Worm (Caenorhabditis elegans): Measurements from ENCODE around the gene Y54E2A.5.

Gene Y54E2A.5

ce11 chrII:14772956-14773788, 15.6 kb upstream of the Y54E2A.5 start, which contains the start of gene Y54E2A.7:
Gene Y54E2A.7 (minus strand): TSS chrII:14773006.
- TF ChIP-seq ets-4 (tag; optimal IDR thresholded peaks at IDR 0.05) = no peak
- TF ChIP-seq nhr-232 (tag; optimal IDR thresholded peaks at IDR 0.05) = no peak
- TF ChIP-seq ttx-3 (tag; optimal IDR thresholded peaks at IDR 0.05) = no peak
- TF ChIP-seq lim-6 (tag; optimal IDR thresholded peaks at IDR 0.05) = no peak
- no peak for TF ChIP-seq ceh-2 (tag; optimal IDR thresholded peaks at IDR 0.05)
- TF ChIP-seq pros-1 (tag; optimal IDR thresholded peaks at IDR 0.05) = no peak
- no peak for TF ChIP-seq T23F11.4 (GFP tag; optimal IDR thresholded peaks at IDR 0.05)
- no peak for TF ChIP-seq ceh-34 (tag; optimal IDR thresholded peaks at IDR 0.05)
- no peak for TF ChIP-seq ceh-19 (GFP tag; optimal IDR thresholded peaks at IDR 0.05)
- TF ChIP-seq nfya-1 (tag; optimal IDR thresholded peaks at IDR 0.05) = no peak
- TF ChIP-seq ceh-22 (tag; optimal IDR thresholded peaks at IDR 0.05) = no peak

DNA sequence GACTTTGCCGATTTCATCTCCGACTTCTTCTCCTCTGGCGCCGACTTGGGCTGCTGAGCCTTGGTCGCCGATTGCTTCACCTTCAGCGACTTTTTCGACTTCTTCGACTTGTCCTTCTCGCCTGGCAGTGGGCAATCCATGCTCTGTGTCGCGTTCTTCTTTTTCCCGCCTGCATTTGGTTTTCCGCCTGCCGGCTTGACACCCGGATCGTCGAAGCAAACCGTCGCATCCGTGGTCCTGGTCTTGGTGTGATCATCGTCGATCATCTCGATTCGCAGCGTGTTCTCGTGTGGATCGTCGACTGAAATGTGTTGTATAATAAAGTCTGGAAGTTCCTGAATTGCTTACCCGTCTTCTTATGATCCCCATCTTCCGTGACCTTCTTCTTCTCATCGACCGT, 14.5 kb upstream of the Y54E2A.5 start:
- no peak for TF ChIP-seq sox-4 (tag; optimal IDR thresholded peaks at IDR 0.05)
- TF ChIP-seq hlh-6 (tag; optimal IDR thresholded peaks at IDR 0.05) = no peak
- TF ChIP-seq lin-11 (tag; optimal IDR thresholded peaks at IDR 0.05) = no peak
- no peak for TF ChIP-seq nhr-11 (tag; optimal IDR thresholded peaks at IDR 0.05)
- no peak for TF ChIP-seq elt-2 (tag; optimal IDR thresholded peaks at IDR 0.05)
- no peak for TF ChIP-seq unc-42 (tag; optimal IDR thresholded peaks at IDR 0.05)
- no peak for TF ChIP-seq fax-1 (tag; optimal IDR thresholded peaks at IDR 0.05)
- TF ChIP-seq fkh-6 (tag; optimal IDR thresholded peaks at IDR 0.05) = no peak
- TF ChIP-seq ceh-48 (tag; optimal IDR thresholded peaks at IDR 0.05) = no peak

- TF ChIP-seq fkh-6 (tag; optimal IDR thresholded peaks at IDR 0.05) = no peak
- TF ChIP-seq odd-2 (tag; optimal IDR thresholded peaks at IDR 0.05) = no peak
- no peak for TF ChIP-seq nhr-11 (tag; optimal IDR thresholded peaks at IDR 0.05)
Measured at ce11 chrII:14771096-14771495, 13.5 kb upstream of the Y54E2A.5 start.

ce11 chrII:14768804-14769203, 11.2 kb upstream of the Y54E2A.5 start:
- TF ChIP-seq ceh-24 (tag; optimal IDR thresholded peaks at IDR 0.05) (no peak), ceh-22 (tag; optimal IDR thresholded peaks at IDR 0.05) (no peak), hlh-13 (GFP tag; optimal IDR thresholded peaks at IDR 0.05) (no peak), pha-4 (tag; optimal IDR thresholded peaks at IDR 0.05) (no peak), sox-2 (GFP tag; IDR thresholded peaks at IDR 0.05) (no peak), ceh-34 (tag; optimal IDR thresholded peaks at IDR 0.05) (no peak), tbx-2 (tag; optimal IDR thresholded peaks at IDR 0.05) (no peak), ceh-2 (tag; optimal IDR thresholded peaks at IDR 0.05) (no peak), hlh-15 (tag; optimal IDR thresholded peaks at IDR 0.05) (no peak), odd-2 (tag; optimal IDR thresholded peaks at IDR 0.05) (no peak), ceh-18 (tag; optimal IDR thresholded peaks at IDR 0.05) (no peak)

DNA sequence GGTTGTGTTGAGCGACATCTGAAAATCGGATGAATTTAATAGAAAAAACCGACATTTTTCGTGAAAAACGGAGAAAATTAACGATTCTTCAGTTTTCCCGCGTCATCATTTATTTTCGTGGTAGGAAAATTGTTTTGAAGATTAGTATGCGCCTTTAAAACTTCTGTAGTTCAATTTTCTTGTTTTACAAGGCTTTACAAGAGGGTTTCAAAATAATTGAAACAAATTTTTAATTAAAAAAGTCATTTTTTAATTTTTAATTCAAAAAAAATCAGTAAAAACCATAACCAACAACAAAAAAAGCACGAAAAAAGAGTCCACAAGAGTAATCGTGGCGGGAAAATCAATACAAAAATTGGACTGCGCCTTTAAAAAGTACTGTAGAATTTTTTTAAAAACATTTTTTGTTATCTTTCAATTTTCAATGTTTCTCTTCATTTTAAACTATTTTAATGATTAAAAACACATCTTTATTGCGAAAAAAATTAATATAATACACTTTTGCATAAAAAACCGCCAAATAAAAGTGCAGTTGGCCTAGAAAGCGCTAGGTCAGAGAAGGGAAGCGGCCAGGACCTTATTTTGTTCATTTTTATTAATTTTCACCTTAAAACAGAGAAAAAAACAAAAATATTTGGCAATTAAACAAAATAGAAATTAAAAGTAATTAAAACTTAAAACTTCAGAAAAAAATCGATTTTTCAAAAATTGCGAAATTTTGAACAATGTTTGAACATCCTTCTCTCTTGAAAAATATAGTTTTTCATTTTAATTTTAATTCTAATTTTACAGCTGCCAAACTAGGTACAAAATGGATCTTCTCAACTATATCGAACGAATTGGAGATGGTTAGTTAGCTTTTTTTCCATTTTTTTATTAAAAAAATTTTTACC, 3.5 kb downstream of the Y54E2A.5 start, which contains the start of the genes tac-1 and Y54E2A.4:
tac-1 (minus strand) TSS at position 20 of the 893 bp plus-strand sequence.
Y54E2A.4 (plus strand) TSS at position 765 of the 893 bp plus-strand sequence.
- TF ChIP-seq ceh-31 (tag; optimal IDR thresholded peaks at IDR 0.05) (peak; percentile 3), pha-2 (tag; optimal IDR thresholded peaks at IDR 0.05) (no peak)

All from whole organism, late embryonic.